Fruit fly (Drosophila melanogaster): ENCODE results near the gene CG14777.

The CG14777 gene

DNA sequence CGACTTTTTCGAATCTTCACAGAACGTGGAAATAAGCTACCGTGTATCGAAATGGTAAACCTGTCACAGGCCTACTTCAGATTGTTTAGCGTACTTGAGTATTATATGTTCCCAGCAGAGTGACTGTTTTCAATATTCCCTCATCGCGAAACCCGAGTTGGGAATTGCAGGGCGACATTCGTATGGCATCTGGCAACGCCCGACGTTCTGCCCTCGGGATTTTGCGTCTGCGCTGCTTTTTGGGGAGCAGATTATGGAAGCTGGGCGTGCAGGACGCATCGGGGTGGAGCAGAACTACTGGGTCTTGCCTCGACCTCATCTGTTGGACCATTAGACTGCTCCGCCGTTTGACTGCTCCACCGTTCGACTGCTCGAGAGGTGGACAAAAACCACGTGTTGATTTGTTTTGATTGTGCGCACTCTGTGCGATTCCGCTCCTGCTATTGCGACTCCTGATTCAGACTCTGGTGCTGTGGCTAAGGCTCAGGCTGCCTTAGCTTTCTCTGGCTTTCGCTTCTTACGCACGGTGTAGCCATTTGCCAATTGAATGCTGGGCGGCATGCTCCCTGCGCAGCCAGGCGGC, 42.4 kb downstream of the CG14777 start (continued):
- TF ChIP-seq sr (GFP tag; IDR thresholded peaks at IDR 0.05) = no peak
- TF ChIP-seq bigmax (GFP tag; optimal IDR thresholded peaks at IDR 0.05) = no peak
- TF ChIP-seq CG12104 (GFP tag; optimal IDR thresholded peaks at IDR 0.05) = no peak
- TF ChIP-seq pros (GFP tag; optimal IDR thresholded peaks at IDR 0.05) = no peak
- no peak for TF ChIP-seq tx (GFP tag; optimal IDR thresholded peaks at IDR 0.05)
- TF ChIP-seq kni (GFP tag; optimal IDR thresholded peaks at IDR 0.05) = no peak
- peak; percentile 4 for TF ChIP-seq CG13424 (tag; optimal IDR thresholded peaks at IDR 0.05)
- TF ChIP-seq pum (GFP tag; optimal IDR thresholded peaks at IDR 0.05) = no peak
- no peak for TF ChIP-seq Xrp1 (GFP tag; IDR thresholded peaks at IDR 0.05)
- TF ChIP-seq gfzf (GFP tag; optimal IDR thresholded peaks at IDR 0.05) = no peak
- peak; percentile 6 for TF ChIP-seq Ets65A (GFP tag)
- no peak for TF ChIP-seq CG12942 (GFP tag; optimal IDR thresholded peaks at IDR 0.05)
- TF ChIP-seq CG8290 (GFP tag; optimal IDR thresholded peaks at IDR 0.05) = no peak
- TF ChIP-seq CG8290 (tag; optimal IDR thresholded peaks at IDR 0.05) = no peak
- TF ChIP-seq Mad (GFP tag; optimal IDR thresholded peaks at IDR 0.05) = no peak
- no peak for TF ChIP-seq fu2 (GFP tag; optimal IDR thresholded peaks at IDR 0.05)
- TF ChIP-seq Ets97D (GFP tag; optimal IDR thresholded peaks at IDR 0.05) = no peak
- no peak for TF ChIP-seq CG8924 (tag; optimal IDR thresholded peaks at IDR 0.05)
- TF ChIP-seq CG4854 (GFP tag; optimal IDR thresholded peaks at IDR 0.05) = no peak
- no peak for TF ChIP-seq CG6813 (GFP tag; optimal IDR thresholded peaks at IDR 0.05)
- no peak for TF ChIP-seq jigr1 (GFP tag; IDR thresholded peaks at IDR 0.05)
- TF ChIP-seq CG10979 (tag; optimal IDR thresholded peaks at IDR 0.05) = no peak
- no peak for TF ChIP-seq CG31441 (GFP tag; IDR thresholded peaks at IDR 0.05)
- no peak for TF ChIP-seq Gsc (GFP tag; IDR thresholded peaks at IDR 0.05)
- no peak for TF ChIP-seq C15 (GFP tag; IDR thresholded peaks at IDR 0.05)
- TF ChIP-seq CG17361 (GFP tag; IDR thresholded peaks at IDR 0.05) = no peak
- TF ChIP-seq CG5953 (GFP tag; IDR thresholded peaks at IDR 0.05) = no peak
- TF ChIP-seq CG7271 (tag; optimal IDR thresholded peaks at IDR 0.05) = no peak
- peak; percentile 25 for TF ChIP-seq sug (tag; optimal IDR thresholded peaks at IDR 0.05)
- TF ChIP-seq p53 (GFP tag; optimal IDR thresholded peaks at IDR 0.05) = no peak
- no peak for TF ChIP-seq CG34422 (GFP tag; IDR thresholded peaks at IDR 0.05)
- TF ChIP-seq ara (GFP tag; IDR thresholded peaks at IDR 0.05) = no peak
- no peak for TF ChIP-seq CG8281 (tag; optimal IDR thresholded peaks at IDR 0.05)
- TF ChIP-seq Hey (tag; optimal IDR thresholded peaks at IDR 0.05) = no peak
- TF ChIP-seq CG3726 (GFP tag; IDR thresholded peaks at IDR 0.05) = no peak
- TF ChIP-seq CG6272 (GFP tag; IDR thresholded peaks at IDR 0.05) = no peak
- TF ChIP-seq Sox100B (GFP tag; optimal IDR thresholded peaks at IDR 0.05) = no peak
- no peak for TF ChIP-seq Lim3 (GFP tag; IDR thresholded peaks at IDR 0.05)
- TF ChIP-seq grau (tag; optimal IDR thresholded peaks at IDR 0.05) = no peak
- TF ChIP-seq Ssrp (tag; optimal IDR thresholded peaks at IDR 0.05) = no peak
- no peak for TF ChIP-seq NFAT (GFP tag; IDR thresholded peaks at IDR 0.05)
- TF ChIP-seq org-1 (GFP tag; optimal IDR thresholded peaks at IDR 0.05) = no peak
- no peak for TF ChIP-seq HmgZ (tag; optimal IDR thresholded peaks at IDR 0.05)
- no peak for TF ChIP-seq phol (tag; optimal IDR thresholded peaks at IDR 0.05)
- no peak for TF ChIP-seq CG10274 (GFP tag; optimal IDR thresholded peaks at IDR 0.05)
- TF ChIP-seq CG1024 (GFP tag; IDR thresholded peaks at IDR 0.05) = no peak
- no peak for TF ChIP-seq Pdp1 (GFP tag; optimal IDR thresholded peaks at IDR 0.05)
- no peak for TF ChIP-seq CG2199 (GFP tag; IDR thresholded peaks at IDR 0.05)
- no peak for TF ChIP-seq CG42726 (GFP tag; IDR thresholded peaks at IDR 0.05; ENCODE audit: partially characterized antibody)
- no peak for TF ChIP-seq Jarid2 (GFP tag; optimal IDR thresholded peaks at IDR 0.05)
- TF ChIP-seq CG10565 (GFP tag; optimal IDR thresholded peaks at IDR 0.05) = no peak
- no peak for TF ChIP-seq eyg (GFP tag; optimal IDR thresholded peaks at IDR 0.05)

Data from whole organism, embryonic.